Worm (Caenorhabditis elegans) whole organism, L4 larva: Measurements from ENCODE around the gene T14A8.2.
A peak's percentile ranks its signal among the peaks of the same experiment; 100 is the strongest.

Experiments
- D1046.2 ChIP-seq: fragments of 200-800 bp; sonication (Bioruptor generic); IDR thresholded peaks from 2 replicates; pipeline ENCODE4 v1.3.6; 2022; ENCODE audit warnings: missing genetic modification characterization, missing compliant biosample characterization
- F10B5.3 ChIP-seq: sonication (generic microtip); optimal IDR thresholded peaks from 2 replicates; lab custom pipeline; 2016; ENCODE audit warnings: mild to moderate bottlenecking, missing genetic modification characterization, missing compliant biosample characterization
- F37D6.2 ChIP-seq: sonication (generic microtip); optimal IDR thresholded peaks from 2 replicates; lab custom pipeline; 2016; ENCODE audit warnings: mild to moderate bottlenecking, missing genetic modification characterization, missing compliant biosample characterization
- F44E2.7 ChIP-seq: fragments of 200-800 bp; sonication (Bioruptor generic); IDR thresholded peaks from 2 replicates; pipeline ENCODE4 v2.1.2; 2022; ENCODE audit warnings: missing genetic modification characterization, missing compliant biosample characterization
- F49E8.2 ChIP-seq: sonication (generic microtip); optimal IDR thresholded peaks from 2 replicates; lab custom pipeline; 2016; ENCODE audit warnings: missing compliant biosample characterization, mild to moderate bottlenecking, missing genetic modification characterization, borderline replicate concordance
- T20F7.1 ChIP-seq: fragments of 200-800 bp; sonication (Bioruptor generic); optimal IDR thresholded peaks from 2 replicates; lab custom pipeline; 2018; ENCODE audit warnings: mild to moderate bottlenecking, missing genetic modification characterization, missing compliant biosample characterization
- T26A8.4 ChIP-seq: fragments of 200-800 bp; sonication (Bioruptor generic); IDR thresholded peaks from 2 replicates; pipeline ENCODE4 v1.3.6; 2022; ENCODE audit warnings: missing genetic modification characterization, missing compliant biosample characterization
- ZK546.5 ChIP-seq, 2 experiments: sonication (generic microtip); optimal IDR thresholded peaks; 2 replicates each; lab custom pipeline; 2017; ENCODE audit warnings: missing biosample characterization in 2 of 2, missing genetic modification characterization in 2 of 2
- aly-2 ChIP-seq: sonication (generic microtip); optimal IDR thresholded peaks from 2 replicates; lab custom pipeline; 2018; ENCODE audit warnings: missing biosample characterization, missing genetic modification characterization
- arid-1 ChIP-seq: fragments of 200-800 bp; sonication (Bioruptor generic); conservative IDR thresholded peaks from 2 replicates; pipeline ENCODE4 v1.3.6; 2022; ENCODE audit warnings: missing genetic modification reagents, missing genetic modification characterization, missing compliant biosample characterization
- attf-4 ChIP-seq: sonication (generic microtip); optimal IDR thresholded peaks from 3 replicates; lab custom pipeline; 2017; ENCODE audit warnings: missing biosample characterization, missing genetic modification characterization
- ceh-32 ChIP-seq: sonication (generic microtip); optimal IDR thresholded peaks from 2 replicates; lab custom pipeline; 2016; ENCODE audit warnings: mild to moderate bottlenecking, missing genetic modification characterization, missing compliant biosample characterization; ENCODE audit not compliant: poor library complexity
- cey-2 ChIP-seq: sonication (generic microtip); optimal IDR thresholded peaks from 3 replicates; lab custom pipeline; 2017; ENCODE audit warnings: missing genetic modification characterization, mild to moderate bottlenecking, missing compliant biosample characterization, antibody characterized with exemption, borderline replicate concordance; ENCODE audit not compliant: insufficient read depth
- daf-12 ChIP-seq: fragments of 150-350 bp; optimal IDR thresholded peaks from 2 replicates; lab custom pipeline; 2014; ENCODE audit warnings: missing biosample characterization, missing genetic modification reagents, missing genetic modification characterization
- daf-16 ChIP-seq, 3 experiments: sonication (generic microtip); optimal IDR thresholded peaks; 2 replicates each; lab custom pipeline; 2016 to 2017; ENCODE audit warnings: missing genetic modification characterization in 3 of 3, missing genetic modification reagents in 3 of 3, mild to moderate bottlenecking in 2 of 3, missing compliant biosample characterization in 2 of 3, missing biosample characterization in 1 of 3, moderate library complexity in 1 of 3
- daf-19 ChIP-seq: fragments of 200-800 bp; sonication (Bioruptor generic); conservative IDR thresholded peaks from 2 replicates; pipeline ENCODE4 v1.3.6; 2022; ENCODE audit warnings: missing genetic modification characterization, missing compliant biosample characterization
- dmd-8 ChIP-seq: fragments of 200-800 bp; sonication (Bioruptor generic); IDR thresholded peaks from 2 replicates; pipeline ENCODE4 v1.3.6; 2022; ENCODE audit warnings: missing genetic modification characterization, missing compliant biosample characterization
- dmd-9 ChIP-seq: fragments of 200-800 bp; sonication (Bioruptor generic); IDR thresholded peaks from 2 replicates; pipeline ENCODE4 v1.3.6; 2022; ENCODE audit warnings: missing genetic modification reagents, missing genetic modification characterization, missing compliant biosample characterization
- dpl-1 ChIP-seq: fragments of 150-350 bp; optimal IDR thresholded peaks from 2 replicates; lab custom pipeline; 2014; ENCODE audit warnings: missing biosample characterization, missing genetic modification reagents, missing genetic modification characterization
- duxl-1 ChIP-seq: sonication (generic microtip); optimal IDR thresholded peaks from 2 replicates; lab custom pipeline; 2016; ENCODE audit warnings: mild to moderate bottlenecking, missing genetic modification characterization, moderate library complexity, missing compliant biosample characterization; ENCODE audit not compliant: poor library complexity
- dve-1 ChIP-seq: sonication (generic microtip); optimal IDR thresholded peaks from 2 replicates; lab custom pipeline; 2017; ENCODE audit warnings: antibody characterized with exemption, mild to moderate bottlenecking, missing genetic modification characterization, missing compliant biosample characterization; ENCODE audit not compliant: insufficient read depth
- gei-8 ChIP-seq: fragments of 200-800 bp; sonication (Bioruptor generic); optimal IDR thresholded peaks from 2 replicates; lab custom pipeline; 2018; ENCODE audit warnings: mild to moderate bottlenecking, missing genetic modification characterization, missing compliant biosample characterization
- hlh-11 ChIP-seq: fragments of 200-800 bp; sonication (Bioruptor generic); optimal IDR thresholded peaks from 2 replicates; lab custom pipeline; 2018; ENCODE audit warnings: mild to moderate bottlenecking, missing genetic modification characterization, missing compliant biosample characterization
- hlh-30 ChIP-seq: sonication (generic microtip); optimal IDR thresholded peaks from 2 replicates; lab custom pipeline; 2017; ENCODE audit warnings: antibody characterized with exemption, mild to moderate bottlenecking, missing genetic modification characterization, missing compliant biosample characterization; ENCODE audit not compliant: insufficient read depth
- lin-1 ChIP-seq: fragments of 200-800 bp; sonication (Bioruptor generic); IDR thresholded peaks from 2 replicates; pipeline ENCODE4 v1.3.6; 2022; ENCODE audit warnings: missing genetic modification reagents, missing genetic modification characterization, missing compliant biosample characterization
- lin-13 ChIP-seq: fragments of 150-350 bp; optimal IDR thresholded peaks from 2 replicates; lab custom pipeline; 2014; ENCODE audit warnings: missing biosample characterization, missing genetic modification reagents, missing genetic modification characterization
- lin-15B ChIP-seq: fragments of 150-350 bp; sonication (generic microtip); optimal IDR thresholded peaks from 3 replicates; lab custom pipeline; 2014; ENCODE audit warnings: missing biosample characterization, missing genetic modification characterization
- lin-38 ChIP-seq: fragments of 200-800 bp; sonication (Bioruptor generic); IDR thresholded peaks from 2 replicates; pipeline ENCODE4 v1.3.6; 2022; ENCODE audit warnings: missing genetic modification reagents, missing genetic modification characterization, missing compliant biosample characterization
- lin-39 ChIP-seq: fragments of 150-350 bp; optimal IDR thresholded peaks from 2 replicates; lab custom pipeline; 2014; ENCODE audit warnings: missing biosample characterization, missing genetic modification reagents, missing genetic modification characterization
- lsy-2 ChIP-seq, 2 experiments: fragments of 150-350 bp in 1 of 2; sonication (generic microtip) in 1 of 2; optimal IDR thresholded peaks; 2 replicates each; lab custom pipeline; 2014 to 2017; ENCODE audit warnings: missing biosample characterization in 2 of 2, missing genetic modification characterization in 2 of 2
- mep-1 ChIP-seq: fragments of 150-350 bp; sonication (generic microtip); optimal IDR thresholded peaks from 3 replicates; lab custom pipeline; 2014; ENCODE audit warnings: missing biosample characterization, missing genetic modification characterization
- mes-2 ChIP-seq: sonication (generic microtip); optimal IDR thresholded peaks from 2 replicates; lab custom pipeline; 2016; ENCODE audit warnings: missing genotype, mild to moderate bottlenecking, missing genetic modification characterization, missing compliant biosample characterization; ENCODE audit not compliant: poor library complexity, severe bottlenecking
- nhr-102 ChIP-seq: sonication (generic microtip); optimal IDR thresholded peaks from 2 replicates; lab custom pipeline; 2016; ENCODE audit warnings: mild to moderate bottlenecking, missing genetic modification characterization, moderate library complexity, missing compliant biosample characterization
- nhr-237 ChIP-seq: sonication (generic microtip); optimal IDR thresholded peaks from 2 replicates; lab custom pipeline; 2017; ENCODE audit warnings: missing biosample characterization, missing genetic modification characterization
- nhr-25 ChIP-seq: sonication (generic microtip); optimal IDR thresholded peaks from 2 replicates; lab custom pipeline; 2017; ENCODE audit warnings: missing genetic modification characterization, mild to moderate bottlenecking, missing compliant biosample characterization, antibody characterized with exemption, moderate library complexity, borderline replicate concordance; ENCODE audit not compliant: insufficient read depth
- nhr-28 ChIP-seq: fragments of 150-350 bp; optimal IDR thresholded peaks from 2 replicates; lab custom pipeline; 2014; ENCODE audit warnings: missing biosample characterization, missing genetic modification characterization
- nhr-42 ChIP-seq: fragments of 200-800 bp; sonication (Bioruptor generic); IDR thresholded peaks from 2 replicates; pipeline ENCODE4 v1.3.6; 2022; ENCODE audit warnings: missing genetic modification characterization, missing compliant biosample characterization
- rbr-2 ChIP-seq: sonication (generic microtip); optimal IDR thresholded peaks from 2 replicates; lab custom pipeline; 2016; ENCODE audit warnings: missing genotype, missing genetic modification characterization, missing compliant biosample characterization
- skn-1 ChIP-seq: fragments of 150-350 bp; optimal IDR thresholded peaks from 2 replicates; lab custom pipeline; 2014; ENCODE audit warnings: missing biosample characterization, missing genetic modification characterization
- snpc-4 ChIP-seq: fragments of 150-350 bp; optimal IDR thresholded peaks from 2 replicates; lab custom pipeline; 2014; ENCODE audit warnings: missing biosample characterization, missing genetic modification characterization
- spr-1 ChIP-seq: sonication (generic microtip); optimal IDR thresholded peaks from 2 replicates; lab custom pipeline; 2016; ENCODE audit warnings: mild to moderate bottlenecking, missing genetic modification characterization, missing compliant biosample characterization
- spr-3 ChIP-seq: fragments of 200-800 bp; sonication (Bioruptor generic); optimal IDR thresholded peaks from 2 replicates; lab custom pipeline; 2018; ENCODE audit warnings: mild to moderate bottlenecking, missing genetic modification characterization, missing compliant biosample characterization
- zfp-2 ChIP-seq: sonication (generic microtip); optimal IDR thresholded peaks from 2 replicates; lab custom pipeline; 2016; ENCODE audit warnings: mild to moderate bottlenecking, missing genetic modification characterization, missing compliant biosample characterization
- zfp-3 ChIP-seq: fragments of 200-800 bp; sonication (Bioruptor generic); conservative IDR thresholded peaks from 2 replicates; pipeline ENCODE4 v1.3.6; 2022; ENCODE audit warnings: missing genetic modification reagents, missing genetic modification characterization, missing compliant biosample characterization
- zip-2 ChIP-seq: fragments of 150-350 bp; optimal IDR thresholded peaks from 2 replicates; lab custom pipeline; 2014; ENCODE audit warnings: missing biosample characterization, missing genetic modification characterization
- ztf-7 ChIP-seq: fragments of 150-350 bp; optimal IDR thresholded peaks from 2 replicates; lab custom pipeline; 2014; ENCODE audit warnings: missing biosample characterization, missing genetic modification characterization

Gene T14A8.2

ce11 chrIV:7789521-7789949, 32.9 kb downstream of the T14A8.2 start, which contains the start of gene imp-3 (continued):
- TF ChIP-seq dmd-8 (GFP tag; lab: Robert Waterston, UW): no peak
- TF ChIP-seq F49E8.2 (tag; lab: Kevin White, UChicago): no peak
- no peak for TF ChIP-seq snpc-4 (tag; lab: Kevin White, UChicago)
- TF ChIP-seq skn-1: no peak
- no peak for TF ChIP-seq aly-2 (tag; lab: Kevin White, UChicago)
- TF ChIP-seq daf-16 (GFP tag; optimal IDR thresholded peaks at IDR 0.05; lab: Kevin White, UChicago): peak; percentile 28 to 60
- TF ChIP-seq daf-16 (tag; optimal IDR thresholded peaks at IDR 0.05; lab: Kevin White, UChicago): peak; percentile 88
- 0 out of 2 replicates have a peak, but pooled peaks have one; percentile 47 for TF ChIP-seq lin-1 (GFP tag; lab: Robert Waterston, UW)
- TF ChIP-seq nhr-42 (GFP tag; lab: Robert Waterston, UW): 0 out of 2 replicates have a peak, but pooled peaks have one; percentile 9

DNA sequence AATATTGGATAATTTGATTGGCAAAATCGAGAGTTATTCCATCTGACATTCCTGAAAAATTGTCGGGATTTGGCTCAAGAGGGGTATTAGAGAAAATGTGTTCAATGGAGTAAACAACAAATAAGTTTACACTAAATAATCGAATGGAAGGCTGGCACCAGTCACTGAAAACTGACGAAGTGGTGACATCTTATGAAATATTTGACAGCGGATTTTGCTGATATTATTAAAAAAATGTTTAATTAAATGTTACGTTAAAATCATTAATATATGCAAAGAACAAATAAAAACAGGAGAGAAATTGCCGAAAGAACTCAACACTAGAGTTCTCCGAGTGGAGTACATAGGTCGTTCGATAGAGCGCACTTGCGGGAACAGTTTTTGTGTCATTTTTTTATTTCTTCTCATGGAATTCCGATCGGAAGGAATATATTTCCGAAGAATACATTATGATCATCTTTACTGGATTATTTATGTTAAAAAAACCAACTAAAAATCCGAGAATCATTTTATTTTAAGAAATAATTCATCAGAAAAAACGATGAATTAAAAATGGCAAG, 36.8 kb downstream of the T14A8.2 start, which contains the start of gene tag-322:
Gene tag-322 (minus strand): TSS at position 51 of the 560 bp plus-strand sequence.
- TF ChIP-seq spr-1 (peak; percentile 58), nhr-28 (peak; percentile 44), daf-12 (tag; lab: Kevin White, UChicago) (no peak), zfp-2 (tag; lab: Kevin White, UChicago) (no peak), F44E2.7 (GFP tag; lab: Robert Waterston, UW) (no peak), T20F7.1 (peak; percentile 47), lin-15B (no peak), F37D6.2 (tag; lab: Kevin White, UChicago) (peak; percentile 16), lin-13 (GFP tag; lab: Kevin White, UChicago) (peak; percentile 21), hlh-30 (tag; lab: Kevin White, UChicago) (peak; percentile 54), rbr-2 (tag; lab: Kevin White, UChicago) (peak; percentile 62), ztf-7 (peak; percentile 11), F10B5.3 (no peak), gei-8 (GFP tag; lab: Kevin White, UChicago) (no peak), aly-2 (tag; lab: Kevin White, UChicago) (no peak), lin-38 (GFP tag; lab: Robert Waterston, UW) (peak; percentile 96), T26A8.4 (GFP tag; lab: Robert Waterston, UW) (no peak), nhr-25 (no peak), D1046.2 (GFP tag; lab: Robert Waterston, UW) (no peak), lin-39 (tag; lab: Kevin White, UChicago) (no peak), nhr-102 (tag; lab: Kevin White, UChicago) (peak; percentile 42), dve-1 (peak; percentile 70), dmd-8 (GFP tag; lab: Robert Waterston, UW) (no peak), arid-1 (GFP tag; lab: Robert Waterston, UW) (0 out of 2 replicates have a peak, but pooled peaks have one; percentile 32), hlh-11 (tag; lab: Kevin White, UChicago) (peak; percentile 32), lsy-2 (tag; optimal IDR thresholded peaks at IDR 0.05; lab: Kevin White, UChicago) (peak; percentile 32 to 92), zfp-3 (GFP tag; lab: Robert Waterston, UW) (no peak), attf-4 (tag; lab: Kevin White, UChicago) (no peak), cey-2 (no peak), daf-16 (GFP tag; optimal IDR thresholded peaks at IDR 0.05; lab: Kevin White, UChicago) (peak in 1 of 2 experiments; percentile 32), daf-16 (tag; optimal IDR thresholded peaks at IDR 0.05; lab: Kevin White, UChicago) (peak; percentile 45), mes-2 (tag; lab: Kevin White, UChicago) (peak; percentile 84), spr-3 (no peak), nhr-237 (tag; lab: Kevin White, UChicago) (no peak), duxl-1 (tag; lab: Kevin White, UChicago) (no peak), zip-2 (tag; lab: Kevin White, UChicago) (no peak), ZK546.5 (tag; optimal IDR thresholded peaks at IDR 0.05; lab: Kevin White, UChicago) (no peak), mep-1 (tag; lab: Kevin White, UChicago) (peak; percentile 85), daf-19 (GFP tag; lab: Robert Waterston, UW) (no peak), dmd-9 (GFP tag; lab: Robert Waterston, UW) (no peak), ceh-32 (tag; lab: Kevin White, UChicago) (no peak), dpl-1 (GFP tag; lab: Kevin White, UChicago) (peak; percentile 71)
